ENCODE assay signal across 3 fruit fly cellular contexts in genomic region chr3L:3259703-3260102, dm6.
TF ChIP-seq lines count a peak whose summit lies in the region.

No protein-coding gene starts in this region.

TF ChIP-seq in whole organism, embryonic, 481 proteins besides CTCF, POLR2A, EP300 and RAD21 (continued from another document and continues in another):
- no peak for TF ChIP-seq CG33213 (GFP tag; optimal IDR thresholded peaks at IDR 0.05; lab: Kevin White, UChicago)
- TF ChIP-seq Dad (GFP tag; optimal IDR thresholded peaks at IDR 0.05; lab: Kevin White, UChicago) = no peak
- TF ChIP-seq CG3995 (GFP tag; optimal IDR thresholded peaks at IDR 0.05; lab: Kevin White, UChicago) = no peak
- no peak for TF ChIP-seq sug (tag; optimal IDR thresholded peaks at IDR 0.05; lab: Kevin White, UChicago)
- no peak for TF ChIP-seq Oaz (GFP tag; IDR thresholded peaks at IDR 0.05; lab: Robert Waterston, UW)
- TF ChIP-seq ato (GFP tag; IDR thresholded peaks at IDR 0.05; lab: Robert Waterston, UW; ENCODE audit: partially characterized antibody) = no peak
- no peak for TF ChIP-seq tup (GFP tag; optimal IDR thresholded peaks at IDR 0.05; lab: Kevin White, UChicago)
- TF ChIP-seq pfk (GFP tag; optimal IDR thresholded peaks at IDR 0.05; lab: Kevin White, UChicago) = no peak
- TF ChIP-seq bab2 (GFP tag; optimal IDR thresholded peaks at IDR 0.05; lab: Kevin White, UChicago) = no peak
- TF ChIP-seq eyg (GFP tag; optimal IDR thresholded peaks at IDR 0.05; lab: Kevin White, UChicago) = no peak
- no peak for TF ChIP-seq CG11456 (GFP tag; IDR thresholded peaks at IDR 0.05; lab: Robert Waterston, UW)
- no peak for TF ChIP-seq knrl (GFP tag; IDR thresholded peaks at IDR 0.05; lab: Robert Waterston, UW; ENCODE audit: partially characterized antibody)
- TF ChIP-seq CG1602 (GFP tag; optimal IDR thresholded peaks at IDR 0.05; lab: Kevin White, UChicago) = no peak
- no peak for TF ChIP-seq CG5953 (GFP tag; IDR thresholded peaks at IDR 0.05; lab: Robert Waterston, UW)
- no peak for TF ChIP-seq luna (GFP tag; optimal IDR thresholded peaks at IDR 0.05; lab: Kevin White, UChicago)
- TF ChIP-seq CG34376 (GFP tag; optimal IDR thresholded peaks at IDR 0.05; lab: Kevin White, UChicago) = no peak
- TF ChIP-seq CG6689 (GFP tag; IDR thresholded peaks at IDR 0.05; lab: Robert Waterston, UW) = 0 out of 2 replicates have a peak, but pooled peaks have one; percentile 18
- no peak for TF ChIP-seq bigmax (GFP tag; optimal IDR thresholded peaks at IDR 0.05; lab: Kevin White, UChicago)
- TF ChIP-seq gsb (GFP tag; IDR thresholded peaks at IDR 0.05; lab: Robert Waterston, UW) = no peak
- TF ChIP-seq CG6854 (GFP tag; optimal IDR thresholded peaks at IDR 0.05; lab: Kevin White, UChicago) = no peak
- TF ChIP-seq fd64A (GFP tag; optimal IDR thresholded peaks at IDR 0.05; lab: Kevin White, UChicago) = no peak
- TF ChIP-seq lilli (GFP tag; optimal IDR thresholded peaks at IDR 0.05; lab: Kevin White, UChicago) = no peak
- no peak for TF ChIP-seq sob (GFP tag; IDR thresholded peaks at IDR 0.05; lab: Robert Waterston, UW)
- TF ChIP-seq Tbp (GFP tag; optimal IDR thresholded peaks at IDR 0.05; lab: Kevin White, UChicago) = no peak
- TF ChIP-seq ranshi (GFP tag; IDR thresholded peaks at IDR 0.05; lab: Robert Waterston, UW) = peak; percentile 35; the same call in 1 of the 2 replicates
- TF ChIP-seq Lim3 (GFP tag; IDR thresholded peaks at IDR 0.05; lab: Robert Waterston, UW) = no peak
- TF ChIP-seq corto (GFP tag; optimal IDR thresholded peaks at IDR 0.05; lab: Kevin White, UChicago) = peak; percentile 20
- TF ChIP-seq croc (GFP tag; conservative IDR thresholded peaks at IDR 0.05; lab: Robert Waterston, UW) = no peak
- no peak for TF ChIP-seq H15 (GFP tag; IDR thresholded peaks at IDR 0.05; lab: Robert Waterston, UW)
- no peak for TF ChIP-seq mirr (GFP tag; optimal IDR thresholded peaks at IDR 0.05; lab: Kevin White, UChicago)
- TF ChIP-seq CG12236 (GFP tag; optimal IDR thresholded peaks at IDR 0.05; lab: Kevin White, UChicago) = no peak
- no peak for TF ChIP-seq Hr51 (GFP tag; optimal IDR thresholded peaks at IDR 0.05; lab: Kevin White, UChicago)
- TF ChIP-seq cg (GFP tag; optimal IDR thresholded peaks at IDR 0.05; lab: Kevin White, UChicago) = no peak
- no peak for TF ChIP-seq CG11560 (tag; IDR thresholded peaks at IDR 0.05; lab: Robert Waterston, UW)
- no peak for TF ChIP-seq yki (optimal IDR thresholded peaks at IDR 0.05; lab: Kevin White, UChicago)
- TF ChIP-seq CG10366 (GFP tag; IDR thresholded peaks at IDR 0.05; lab: Robert Waterston, UW) = no peak
- TF ChIP-seq prd (optimal IDR thresholded peaks at IDR 0.05; lab: Kevin White, UChicago) = no peak
- TF ChIP-seq prd (GFP tag; IDR thresholded peaks at IDR 0.05; lab: Robert Waterston, UW) = peak; percentile 50; the same call in 2 of the 3 replicates
- TF ChIP-seq CG12659 (GFP tag; optimal IDR thresholded peaks at IDR 0.05; lab: Kevin White, UChicago) = no peak
- TF ChIP-seq zfh1 (GFP tag; IDR thresholded peaks at IDR 0.05; lab: Robert Waterston, UW) = no peak
- TF ChIP-seq ac (GFP tag; optimal IDR thresholded peaks at IDR 0.05; lab: Kevin White, UChicago) = no peak
- no peak for TF ChIP-seq CG15514 (GFP tag; optimal IDR thresholded peaks at IDR 0.05; lab: Kevin White, UChicago)
- TF ChIP-seq al (GFP tag; IDR thresholded peaks at IDR 0.05; lab: Robert Waterston, UW) = no peak
- TF ChIP-seq CG14441 (GFP tag; IDR thresholded peaks at IDR 0.05; lab: Robert Waterston, UW) = no peak
- TF ChIP-seq ATbp (GFP tag; optimal IDR thresholded peaks at IDR 0.05; lab: Kevin White, UChicago) = no peak
- no peak for TF ChIP-seq slou (GFP tag; optimal IDR thresholded peaks at IDR 0.05; lab: Kevin White, UChicago)
- TF ChIP-seq Usf (GFP tag; optimal IDR thresholded peaks at IDR 0.05; lab: Kevin White, UChicago) = no peak

TF ChIP-seq in whole organism, prepupa, 60 proteins besides CTCF, POLR2A, EP300 and RAD21 (continued from another document):
- TF ChIP-seq achi (GFP tag; optimal IDR thresholded peaks at IDR 0.05; lab: Kevin White, UChicago) (peak; percentile 85), acj6 (GFP tag; optimal IDR thresholded peaks at IDR 0.05; lab: Kevin White, UChicago) (peak; percentile 88), CG6163 (GFP tag; IDR thresholded peaks at IDR 0.05; lab: Robert Waterston, UW) (peak; percentile 78), CG6854 (GFP tag; optimal IDR thresholded peaks at IDR 0.05; lab: Kevin White, UChicago) (peak; percentile 67), CG3032 (tag; optimal IDR thresholded peaks at IDR 0.05; lab: Kevin White, UChicago) (peak; percentile 94), Sox15 (GFP tag; optimal IDR thresholded peaks at IDR 0.05; lab: Kevin White, UChicago) (peak; percentile 61), Eip78C (GFP tag; lab: Kevin White, UChicago) (peak; percentile 98), CG8632 (GFP tag; optimal IDR thresholded peaks at IDR 0.05; lab: Kevin White, UChicago) (peak; percentile 84), CG16779 (tag; optimal IDR thresholded peaks at IDR 0.05; lab: Kevin White, UChicago) (peak; percentile 71), CG1621 (tag; optimal IDR thresholded peaks at IDR 0.05; lab: Kevin White, UChicago) (peak; percentile 91), Sox102F (GFP tag; optimal IDR thresholded peaks at IDR 0.05; lab: Kevin White, UChicago) (peak; percentile 83), esn (GFP tag; optimal IDR thresholded peaks at IDR 0.05; lab: Kevin White, UChicago) (peak; percentile 90), CG4318 (GFP tag; optimal IDR thresholded peaks at IDR 0.05; lab: Kevin White, UChicago) (peak; percentile 62), CG15336 (GFP tag; IDR thresholded peaks at IDR 0.05; lab: Robert Waterston, UW) (peak; percentile 89), Ets21C (GFP tag; optimal IDR thresholded peaks at IDR 0.05; lab: Kevin White, UChicago) (peak; percentile 73), Eip93F (GFP tag; optimal IDR thresholded peaks at IDR 0.05; lab: Kevin White, UChicago) (peak; percentile 35), Met (GFP tag; optimal IDR thresholded peaks at IDR 0.05; lab: Kevin White, UChicago) (peak; percentile 82), CG10669 (GFP tag; optimal IDR thresholded peaks at IDR 0.05; lab: Kevin White, UChicago) (peak; percentile 92), Sox14 (GFP tag; optimal IDR thresholded peaks at IDR 0.05; lab: Kevin White, UChicago) (peak; percentile 86), fd59A (GFP tag; optimal IDR thresholded peaks at IDR 0.05; lab: Kevin White, UChicago) (peak; percentile 90), fd85E (GFP tag; optimal IDR thresholded peaks at IDR 0.05; lab: Kevin White, UChicago) (peak; percentile 50), Hr4 (GFP tag; optimal IDR thresholded peaks at IDR 0.05; lab: Kevin White, UChicago) (peak; percentile 86), pdm3 (GFP tag; optimal IDR thresholded peaks at IDR 0.05; lab: Kevin White, UChicago) (peak; percentile 88), Lpt (GFP tag; optimal IDR thresholded peaks at IDR 0.05; lab: Kevin White, UChicago) (peak; percentile 76), ss (GFP tag; optimal IDR thresholded peaks at IDR 0.05; lab: Kevin White, UChicago) (peak; percentile 93 to 94), CG31627 (GFP tag; optimal IDR thresholded peaks at IDR 0.05; lab: Kevin White, UChicago) (peak; percentile 82), dsx (GFP tag; optimal IDR thresholded peaks at IDR 0.05; lab: Kevin White, UChicago; ENCODE audit: poor library complexity, severe bottlenecking) (peak; percentile 93), CG6792 (GFP tag; optimal IDR thresholded peaks at IDR 0.05; lab: Kevin White, UChicago) (peak; percentile 91), CG6808 (GFP tag; optimal IDR thresholded peaks at IDR 0.05; lab: Kevin White, UChicago) (peak; percentile 93), CG11762 (GFP tag; optimal IDR thresholded peaks at IDR 0.05; lab: Kevin White, UChicago; ENCODE audit: insufficient read depth) (peak; percentile 76), Ets96B (tag; optimal IDR thresholded peaks at IDR 0.05; lab: Kevin White, UChicago) (peak; percentile 91), dac (GFP tag; optimal IDR thresholded peaks at IDR 0.05; lab: Kevin White, UChicago) (peak; percentile 57), OdsH (GFP tag; optimal IDR thresholded peaks at IDR 0.05; lab: Kevin White, UChicago) (peak; percentile 85), CG32006 (GFP tag; optimal IDR thresholded peaks at IDR 0.05; lab: Kevin White, UChicago) (peak; percentile 82), Blimp-1 (GFP tag; optimal IDR thresholded peaks at IDR 0.05; lab: Kevin White, UChicago) (peak; percentile 72), vri (GFP tag; optimal IDR thresholded peaks at IDR 0.05; lab: Kevin White, UChicago) (peak; percentile 57)

TF ChIP-seq in whole organism, wandering third instar larva, 38 proteins besides CTCF, POLR2A, EP300 and RAD21 (continued from another document):
- TF ChIP-seq Dif (GFP tag; optimal IDR thresholded peaks at IDR 0.05; lab: Kevin White, UChicago; ENCODE audit: partially characterized antibody) (no peak), CG32264 (GFP tag; optimal IDR thresholded peaks at IDR 0.05; lab: Kevin White, UChicago) (peak; percentile 8), Sp1 (GFP tag; optimal IDR thresholded peaks at IDR 0.05; lab: Kevin White, UChicago) (peak; percentile 67), foxo (GFP tag; optimal IDR thresholded peaks at IDR 0.05; lab: Kevin White, UChicago) (peak in 1 of 2 experiments; percentile 75), Jra (GFP tag; optimal IDR thresholded peaks at IDR 0.05; lab: Kevin White, UChicago) (no peak), h (GFP tag; optimal IDR thresholded peaks at IDR 0.05; lab: Kevin White, UChicago) (peak; percentile 81), Mio (GFP tag; optimal IDR thresholded peaks at IDR 0.05; lab: Kevin White, UChicago) (no peak)
